Worm (Caenorhabditis elegans) whole organism, early embryonic: Measurements from ENCODE around the gene pho-8.

Experiments
- ama-1 ChIP-seq: fragments of 150-350 bp; optimal IDR thresholded peaks from 2 replicates; lab custom pipeline; 2014
- tbx-11 ChIP-seq: fragments of 200-800 bp; sonication (Bioruptor generic); IDR thresholded peaks from 2 replicates; pipeline ENCODE4 v1.3.6; 2022; ENCODE audit warnings: missing genetic modification characterization, missing compliant biosample characterization

- TF ChIP-seq ama-1 (no peak), tbx-11 (GFP tag; lab: Robert Waterston, UW) (no peak)
These were observed 45.6 kb upstream of the pho-8 start, which contains the start of gene F55A11.8 for ce11 chrV:11787742-11788238.
